Worm (Caenorhabditis elegans) whole organism, midembryonic: ENCODE data around the gene C09G4.4.

ENCODE experiments used
- T22C8.4 ChIP-seq: fragments of 200-800 bp; sonication (Bioruptor generic); IDR thresholded peaks from 2 replicates; pipeline ENCODE4 v1.3.6; 2022; ENCODE audit warnings: missing genetic modification characterization, missing compliant biosample characterization
- cog-1 ChIP-seq: sonication (generic microtip); optimal IDR thresholded peaks from 2 replicates; lab custom pipeline; 2016; ENCODE audit warnings: missing genetic modification characterization, missing compliant biosample characterization
- flt-1 ChIP-seq: fragments of 200-800 bp; sonication (Bioruptor generic); IDR thresholded peaks from 2 replicates; pipeline ENCODE4 v1.3.6; 2022; ENCODE audit warnings: missing genetic modification characterization, missing compliant biosample characterization
- klf-2 ChIP-seq: fragments of 200-800 bp; sonication (Bioruptor generic); conservative IDR thresholded peaks from 2 replicates; pipeline ENCODE4 v1.3.6; 2022; ENCODE audit warnings: missing genetic modification reagents, missing genetic modification characterization, missing compliant biosample characterization
- med-1 ChIP-seq: sonication (generic microtip); optimal IDR thresholded peaks from 2 replicates; lab custom pipeline; 2017; ENCODE audit warnings: missing genetic modification characterization, mild to moderate bottlenecking, missing compliant biosample characterization, antibody characterized with exemption, missing genetic modification reagents; ENCODE audit not compliant: insufficient read depth
- ref-1 ChIP-seq: fragments of 200-800 bp; sonication (Bioruptor generic); conservative IDR thresholded peaks from 2 replicates; pipeline ENCODE4 v1.3.6; 2022; ENCODE audit warnings: missing genetic modification reagents, missing genetic modification characterization, missing compliant biosample characterization
- tab-1 ChIP-seq: fragments of 200-800 bp; sonication (Bioruptor generic); IDR thresholded peaks from 2 replicates; pipeline ENCODE4 v1.3.6; 2022; ENCODE audit warnings: missing genetic modification characterization, missing compliant biosample characterization
- ztf-23 ChIP-seq: fragments of 200-800 bp; sonication (Bioruptor generic); IDR thresholded peaks from 2 replicates; pipeline ENCODE4 v1.3.6; 2022; ENCODE audit warnings: missing genetic modification reagents, missing genetic modification characterization, missing compliant biosample characterization
- ztf-29 ChIP-seq: fragments of 200-800 bp; sonication (Bioruptor generic); IDR thresholded peaks from 2 replicates; pipeline ENCODE4 v1.3.6; 2022; ENCODE audit warnings: missing genetic modification reagents, missing genetic modification characterization, missing compliant biosample characterization

The C09G4.4 gene

DNA sequence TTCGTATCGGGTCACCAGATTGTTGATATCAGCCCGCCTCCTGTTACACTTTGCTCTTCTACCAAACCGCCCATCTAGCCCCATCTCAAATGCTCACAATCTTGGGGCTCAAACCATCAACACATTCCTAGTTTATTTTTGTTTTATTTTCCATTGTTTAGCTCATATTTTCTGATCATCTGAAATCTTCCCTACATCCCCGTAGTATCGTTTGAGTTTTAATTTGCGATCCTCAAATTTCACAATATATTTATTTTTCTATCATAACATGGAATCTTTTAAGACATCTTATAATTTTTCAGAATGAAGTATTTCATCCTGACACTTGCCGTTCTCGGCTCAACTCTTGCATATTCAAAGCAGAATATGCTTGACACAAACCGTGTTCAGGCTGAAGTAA lies 35.9 kb upstream of the C09G4.4 start, which contains the start of gene spp-10:
Gene spp-10, plus strand, starts transcription at position 301 of the 400 bp plus-strand sequence.
- TF ChIP-seq ztf-23 (GFP tag; lab: Robert Waterston, UW) (no peak), klf-2 (GFP tag; lab: Robert Waterston, UW) (no peak), tab-1 (GFP tag; lab: Robert Waterston, UW) (no peak), cog-1 (tag; lab: Kevin White, UChicago) (no peak), T22C8.4 (GFP tag; lab: Robert Waterston, UW) (no peak), ztf-29 (GFP tag; lab: Robert Waterston, UW) (no peak), flt-1 (GFP tag; lab: Robert Waterston, UW) (no peak), ref-1 (GFP tag; lab: Robert Waterston, UW) (no peak), med-1 (GFP tag; lab: Kevin White, UChicago) (no peak)

- TF ChIP-seq cog-1 (tag; lab: Kevin White, UChicago), result no peak
- TF ChIP-seq ref-1 (GFP tag; lab: Robert Waterston, UW), result no peak
- TF ChIP-seq tab-1 (GFP tag; lab: Robert Waterston, UW), result no peak
- no peak for TF ChIP-seq klf-2 (GFP tag; lab: Robert Waterston, UW)
These were observed 34.3 kb upstream of the C09G4.4 start for ce11 chrIV:8478516-8478915.

DNA sequence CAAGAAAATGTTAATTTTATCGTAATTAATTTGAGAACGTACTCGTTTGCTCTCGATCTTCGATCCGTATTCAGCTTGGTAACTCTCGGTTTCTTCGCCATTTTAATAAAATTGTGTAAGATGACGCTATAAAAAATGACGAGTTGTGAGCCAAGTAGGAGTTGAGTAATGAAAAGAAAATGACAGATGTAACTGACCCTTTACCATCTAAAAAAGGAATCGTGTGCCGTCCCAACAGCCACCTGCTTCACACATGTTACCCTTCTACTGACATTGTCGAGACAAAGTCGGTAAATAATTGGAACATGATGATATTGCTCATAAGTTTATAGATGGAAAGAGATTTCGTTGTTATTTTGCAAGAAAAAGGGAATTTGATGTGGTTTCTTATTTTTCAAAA lies 33.4 kb upstream of the C09G4.4 start, which contains the start of gene hlh-12:
Gene hlh-12, minus strand, starts transcription at position 101 of the 400 bp plus-strand sequence.
- TF ChIP-seq ztf-23 (GFP tag; lab: Robert Waterston, UW) (no peak), flt-1 (GFP tag; lab: Robert Waterston, UW) (no peak), ref-1 (GFP tag; lab: Robert Waterston, UW) (no peak), klf-2 (GFP tag; lab: Robert Waterston, UW) (no peak), ztf-29 (GFP tag; lab: Robert Waterston, UW) (no peak), med-1 (GFP tag; lab: Kevin White, UChicago) (no peak), T22C8.4 (GFP tag; lab: Robert Waterston, UW) (no peak), cog-1 (tag; lab: Kevin White, UChicago) (no peak)

- TF ChIP-seq flt-1 (GFP tag; lab: Robert Waterston, UW), result no peak
- no peak for TF ChIP-seq T22C8.4 (GFP tag; lab: Robert Waterston, UW)
- TF ChIP-seq med-1 (GFP tag; lab: Kevin White, UChicago), result no peak
These were observed 31.5 kb upstream of the C09G4.4 start, which contains the start of gene spp-8 for ce11 chrIV:8481308-8481707. TSS of gene spp-8 (plus strand) at chrIV:8481664.

DNA sequence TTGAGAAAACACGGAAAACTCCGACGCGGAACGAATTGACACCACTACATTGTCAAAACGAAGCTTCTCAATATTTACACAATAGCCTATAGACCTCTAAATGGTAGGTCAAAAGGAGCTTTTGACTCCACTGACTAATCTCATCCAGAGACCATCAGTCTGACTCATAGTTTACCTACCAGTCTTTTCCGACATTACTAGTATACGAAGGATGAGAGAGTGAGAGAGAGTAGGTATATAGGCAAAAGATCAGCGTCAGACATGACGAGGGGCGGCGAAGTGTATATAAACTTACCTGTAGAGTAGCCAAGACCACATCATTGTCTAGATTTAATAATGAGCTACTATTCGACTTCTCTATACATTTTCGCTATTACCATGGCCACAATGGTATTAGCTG lies 25.6 kb upstream of the C09G4.4 start, which contains the start of gene srlf-3:
Gene srlf-3, plus strand, starts transcription at position 301 of the 400 bp plus-strand sequence.
- TF ChIP-seq ztf-29 (GFP tag; lab: Robert Waterston, UW) (no peak), flt-1 (GFP tag; lab: Robert Waterston, UW) (no peak), tab-1 (GFP tag; lab: Robert Waterston, UW) (no peak), T22C8.4 (GFP tag; lab: Robert Waterston, UW) (no peak), ztf-23 (GFP tag; lab: Robert Waterston, UW) (no peak)

DNA sequence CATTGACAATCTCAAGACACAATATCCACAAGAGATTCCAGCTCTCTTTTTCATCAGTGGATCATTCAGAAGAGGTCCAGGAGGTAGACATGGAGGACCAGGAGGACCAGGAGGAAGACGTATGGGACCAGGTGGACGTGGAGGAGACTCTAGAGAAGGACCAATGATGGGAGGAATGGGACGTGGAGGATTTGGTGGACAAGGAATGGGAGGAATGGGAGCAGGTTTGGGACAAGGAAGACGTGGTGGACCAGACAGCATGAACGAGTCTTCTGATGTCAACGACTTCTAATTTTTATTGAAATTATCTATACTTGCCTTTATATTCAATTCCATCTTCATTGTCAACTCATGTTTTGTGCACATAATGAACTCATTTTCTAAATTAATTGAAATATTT lies 24.7 kb upstream of the C09G4.4 start:
- no peak for TF ChIP-seq ztf-29 (GFP tag; lab: Robert Waterston, UW)
- no peak for TF ChIP-seq klf-2 (GFP tag; lab: Robert Waterston, UW)
- TF ChIP-seq ref-1 (GFP tag; lab: Robert Waterston, UW), result no peak
- no peak for TF ChIP-seq tab-1 (GFP tag; lab: Robert Waterston, UW)
- no peak for TF ChIP-seq cog-1 (tag; lab: Kevin White, UChicago)
- TF ChIP-seq flt-1 (GFP tag; lab: Robert Waterston, UW), result no peak
- no peak for TF ChIP-seq ztf-23 (GFP tag; lab: Robert Waterston, UW)
- no peak for TF ChIP-seq med-1 (GFP tag; lab: Kevin White, UChicago)
- TF ChIP-seq T22C8.4 (GFP tag; lab: Robert Waterston, UW), result no peak

- TF ChIP-seq tab-1 (GFP tag; lab: Robert Waterston, UW) (no peak), ref-1 (GFP tag; lab: Robert Waterston, UW) (no peak), flt-1 (GFP tag; lab: Robert Waterston, UW) (no peak), cog-1 (tag; lab: Kevin White, UChicago) (no peak), klf-2 (GFP tag; lab: Robert Waterston, UW) (no peak), med-1 (GFP tag; lab: Kevin White, UChicago) (no peak), ztf-23 (GFP tag; lab: Robert Waterston, UW) (no peak), T22C8.4 (GFP tag; lab: Robert Waterston, UW) (no peak), ztf-29 (GFP tag; lab: Robert Waterston, UW) (no peak)
These were observed 22.9 kb upstream of the C09G4.4 start, which contains the start of gene srlf-2 for ce11 chrIV:8489915-8490314. TSS of gene srlf-2 (plus strand) at chrIV:8490215.

- TF ChIP-seq klf-2 (GFP tag; lab: Robert Waterston, UW) (no peak), tab-1 (GFP tag; lab: Robert Waterston, UW) (no peak), cog-1 (tag; lab: Kevin White, UChicago) (no peak), ztf-29 (GFP tag; lab: Robert Waterston, UW) (no peak), T22C8.4 (GFP tag; lab: Robert Waterston, UW) (no peak), ztf-23 (GFP tag; lab: Robert Waterston, UW) (no peak), ref-1 (GFP tag; lab: Robert Waterston, UW) (no peak), med-1 (GFP tag; lab: Kevin White, UChicago) (no peak), flt-1 (GFP tag; lab: Robert Waterston, UW) (no peak)
These were observed 20.5 kb upstream of the C09G4.4 start, which contains the start of gene sru-7 for ce11 chrIV:8492242-8492641. TSS of gene sru-7 (plus strand) at chrIV:8492542.

DNA sequence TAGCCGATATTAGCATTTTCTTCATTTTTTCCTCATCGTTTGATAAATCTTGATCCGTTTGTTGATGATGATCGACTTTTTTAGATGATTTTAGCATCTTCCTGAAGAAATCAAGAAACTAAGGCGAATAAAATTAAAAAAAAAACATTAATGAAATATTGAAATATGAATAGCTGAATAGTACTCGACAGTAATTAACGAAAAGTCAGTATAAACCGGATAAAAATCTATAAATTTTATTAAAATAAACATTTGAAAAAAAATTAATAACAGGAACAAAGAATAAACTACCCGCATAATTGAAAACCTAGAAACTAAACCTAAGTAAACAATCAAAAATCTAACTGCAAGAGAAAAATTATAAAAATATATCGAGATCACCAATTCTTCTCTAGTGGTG lies 16.5 kb upstream of the C09G4.4 start, which contains the start of gene C28C12.12:
Gene C28C12.12, minus strand, starts transcription at position 101 of the 400 bp plus-strand sequence.
- TF ChIP-seq med-1 (GFP tag; lab: Kevin White, UChicago) (no peak), klf-2 (GFP tag; lab: Robert Waterston, UW) (no peak), ref-1 (GFP tag; lab: Robert Waterston, UW) (no peak), cog-1 (tag; lab: Kevin White, UChicago) (no peak), tab-1 (GFP tag; lab: Robert Waterston, UW) (no peak), flt-1 (GFP tag; lab: Robert Waterston, UW) (no peak), ztf-29 (GFP tag; lab: Robert Waterston, UW) (no peak), ztf-23 (GFP tag; lab: Robert Waterston, UW) (no peak), T22C8.4 (GFP tag; lab: Robert Waterston, UW) (no peak)
